Worm (Caenorhabditis elegans): Measurements from ENCODE around the gene drl-1.

DNA sequence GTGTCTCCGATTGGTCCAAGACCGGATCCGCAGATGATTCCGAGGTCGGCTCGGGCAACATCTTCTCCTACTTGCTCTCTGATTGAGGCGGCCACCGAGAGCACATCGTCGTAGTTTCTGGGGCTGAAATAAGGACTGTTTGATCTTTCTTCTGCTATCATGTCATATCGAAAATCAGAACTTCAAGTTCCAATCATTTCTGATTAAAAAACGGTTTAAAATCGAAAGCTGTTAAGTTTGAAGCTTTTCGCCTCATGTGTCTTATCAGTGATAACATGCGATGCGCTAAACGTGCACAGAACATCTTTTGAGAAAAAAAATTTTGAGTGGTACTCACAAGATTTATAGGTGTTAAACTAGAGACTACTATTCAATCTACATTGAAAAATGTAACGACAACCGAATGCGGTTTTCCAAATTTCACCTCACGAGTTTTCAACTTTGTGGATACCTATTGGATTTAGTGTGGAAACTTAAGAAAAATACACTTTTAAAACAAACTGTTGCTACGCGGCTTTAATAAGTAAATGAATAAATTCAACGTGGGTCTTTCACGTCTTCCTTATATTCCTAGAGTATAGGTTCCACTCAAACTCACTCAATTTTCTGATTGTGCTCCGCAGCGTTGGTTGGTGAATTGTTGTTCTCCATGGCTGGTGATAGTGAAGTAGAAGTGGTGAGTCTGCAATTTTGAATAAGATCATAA is 30.7 kb upstream of the drl-1 start:
- no peak for TF ChIP-seq nhr-11 (tag; optimal IDR thresholded peaks at IDR 0.05)
- TF ChIP-seq tbx-2 (tag; optimal IDR thresholded peaks at IDR 0.05) = no peak
- no peak for TF ChIP-seq hlh-6 (tag; optimal IDR thresholded peaks at IDR 0.05)
